Worm (Caenorhabditis elegans) whole organism, L1 larva: ENCODE results near the gene kin-36.

Experiments
- C04F5.9 ChIP-seq: sonication (generic microtip); optimal IDR thresholded peaks from 2 replicates; lab custom pipeline; 2016; ENCODE audit warnings: missing genetic modification characterization, missing compliant biosample characterization
- C16A3.4 ChIP-seq: fragments of 150-350 bp; optimal IDR thresholded peaks from 2 replicates; lab custom pipeline; 2014; ENCODE audit warnings: missing biosample characterization, missing genetic modification characterization
- C34B4.2 ChIP-seq: sonication (generic microtip); optimal IDR thresholded peaks from 2 replicates; lab custom pipeline; 2017; ENCODE audit warnings: mild to moderate bottlenecking, missing genetic modification characterization, missing compliant biosample characterization
- Y116A8C.19 ChIP-seq: sonication (generic microtip); optimal IDR thresholded peaks from 2 replicates; lab custom pipeline; 2016; ENCODE audit warnings: missing compliant biosample characterization, missing genetic modification characterization, borderline replicate concordance
- aha-1 ChIP-seq: fragments of 150-350 bp; optimal IDR thresholded peaks from 2 replicates; lab custom pipeline; 2014; ENCODE audit warnings: missing biosample characterization, missing genetic modification characterization
- alr-1 ChIP-seq: fragments of 200-800 bp; sonication (Bioruptor generic); optimal IDR thresholded peaks from 2 replicates; lab custom pipeline; 2018; ENCODE audit warnings: borderline replicate concordance, mild to moderate bottlenecking, missing genetic modification characterization, missing compliant biosample characterization
- blmp-1 ChIP-seq: fragments of 150-350 bp; optimal IDR thresholded peaks from 2 replicates; lab custom pipeline; 2014; ENCODE audit warnings: missing biosample characterization, missing genetic modification characterization
- ceh-8 ChIP-seq: fragments of 200-800 bp; sonication (Bioruptor generic); optimal IDR thresholded peaks from 2 replicates; lab custom pipeline; 2018; ENCODE audit warnings: mild to moderate bottlenecking, missing genetic modification characterization, moderate library complexity, missing compliant biosample characterization
- ceh-88 ChIP-seq: fragments of 200-800 bp; sonication (Bioruptor generic); IDR thresholded peaks from 2 replicates; pipeline ENCODE4 v1.3.6; 2022; ENCODE audit warnings: missing genetic modification characterization, missing compliant biosample characterization
- ceh-90 ChIP-seq: sonication (generic microtip); optimal IDR thresholded peaks from 2 replicates; lab custom pipeline; 2016; ENCODE audit warnings: missing genetic modification characterization, missing compliant biosample characterization
- ces-1 ChIP-seq: fragments of 150-350 bp; optimal IDR thresholded peaks from 2 replicates; lab custom pipeline; 2014; ENCODE audit warnings: missing biosample characterization, missing genetic modification reagents, missing genetic modification characterization
- dsc-1 ChIP-seq: sonication (generic microtip); optimal IDR thresholded peaks from 2 replicates; lab custom pipeline; 2016; ENCODE audit warnings: mild to moderate bottlenecking, missing genetic modification characterization, missing compliant biosample characterization
- efl-1 ChIP-seq, 4 experiments: fragments of 150-350 bp; optimal IDR thresholded peaks in 3 of 4; peaks in 1 of 4; 1 replicate in 1 of 4; 2 replicates in 3 of 4; lab custom pipeline; 2014; ENCODE audit warnings: missing biosample characterization in 2 of 4, missing genetic modification characterization in 2 of 4, missing genetic modification reagents in 2 of 4
- efl-3 ChIP-seq: fragments of 200-800 bp; sonication (Bioruptor generic); optimal IDR thresholded peaks from 2 replicates; lab custom pipeline; 2018; ENCODE audit warnings: mild to moderate bottlenecking, missing genetic modification characterization, missing compliant biosample characterization
- elt-2 ChIP-seq: sonication (generic microtip); optimal IDR thresholded peaks from 2 replicates; lab custom pipeline; 2016; ENCODE audit warnings: missing genetic modification characterization, mild to moderate bottlenecking, inconsistent platforms, missing compliant biosample characterization, missing genetic modification reagents
- elt-3 ChIP-seq, 6 experiments: fragments of 150-350 bp in 1 of 6; sonication (generic microtip); optimal IDR thresholded peaks; 2 replicates each; lab custom pipeline; 2017 to 2018; ENCODE audit warnings: missing biosample characterization in 6 of 6, missing genetic modification characterization in 6 of 6, inconsistent platforms in 1 of 6
- fkh-10 ChIP-seq: sonication (generic microtip); optimal IDR thresholded peaks from 2 replicates; lab custom pipeline; 2017; ENCODE audit warnings: missing biosample characterization, missing genetic modification reagents, missing genetic modification characterization
- fkh-4 ChIP-seq: sonication (generic microtip); optimal IDR thresholded peaks from 2 replicates; lab custom pipeline; 2016; ENCODE audit warnings: missing compliant biosample characterization, missing genetic modification characterization, borderline replicate concordance
- fkh-8 ChIP-seq: sonication (generic microtip); optimal IDR thresholded peaks from 2 replicates; lab custom pipeline; 2016; ENCODE audit warnings: mild to moderate bottlenecking, missing genetic modification characterization, missing compliant biosample characterization
- grh-1 ChIP-seq: fragments of 200-800 bp; sonication (Bioruptor generic); IDR thresholded peaks from 2 replicates; pipeline ENCODE4 v1.3.6; 2022; ENCODE audit warnings: missing genetic modification reagents, missing genetic modification characterization, missing compliant biosample characterization
- irx-1 ChIP-seq: sonication (generic microtip); optimal IDR thresholded peaks from 2 replicates; lab custom pipeline; 2016; ENCODE audit warnings: missing genetic modification characterization, missing compliant biosample characterization
- jun-1 ChIP-seq: fragments of 150-350 bp; optimal IDR thresholded peaks from 2 replicates; lab custom pipeline; 2014; ENCODE audit warnings: missing biosample characterization, missing genetic modification reagents, missing genetic modification characterization
- lin-13 ChIP-seq: fragments of 150-350 bp; optimal IDR thresholded peaks from 2 replicates; lab custom pipeline; 2014; ENCODE audit warnings: missing biosample characterization, missing genetic modification reagents, missing genetic modification characterization
- lin-14 ChIP-seq: fragments of 200-800 bp; sonication (Bioruptor generic); optimal IDR thresholded peaks from 2 replicates; lab custom pipeline; 2018; ENCODE audit warnings: mild to moderate bottlenecking, missing genetic modification characterization, moderate library complexity, missing compliant biosample characterization
- lin-15B ChIP-seq: fragments of 150-350 bp; sonication (generic microtip); optimal IDR thresholded peaks from 3 replicates; lab custom pipeline; 2014; ENCODE audit warnings: missing biosample characterization, missing genetic modification characterization
- lin-35 ChIP-seq, 2 experiments: fragments of 150-350 bp; optimal IDR thresholded peaks; 2 replicates each; lab custom pipeline; 2014; ENCODE audit warnings: missing biosample characterization in 2 of 2, missing genetic modification characterization in 2 of 2, missing genetic modification reagents in 2 of 2
- lir-3 ChIP-seq: sonication (generic microtip); optimal IDR thresholded peaks from 2 replicates; lab custom pipeline; 2016; ENCODE audit warnings: mild to moderate bottlenecking, missing genetic modification characterization, moderate library complexity, missing compliant biosample characterization; ENCODE audit not compliant: poor library complexity
- lsy-2 ChIP-seq, 2 experiments: fragments of 150-350 bp; optimal IDR thresholded peaks; 2 replicates each; lab custom pipeline; 2014; ENCODE audit warnings: missing biosample characterization in 2 of 2, missing genetic modification characterization in 2 of 2
- mab-9 ChIP-seq: fragments of 200-800 bp; sonication (Bioruptor generic); IDR thresholded peaks from 2 replicates; pipeline ENCODE4 v1.3.6; 2022; ENCODE audit warnings: missing genetic modification reagents, missing genetic modification characterization, missing compliant biosample characterization
- mef-2 ChIP-seq: fragments of 150-350 bp; optimal IDR thresholded peaks from 2 replicates; lab custom pipeline; 2014; ENCODE audit warnings: missing biosample characterization, missing genetic modification characterization
- mep-1 ChIP-seq: fragments of 150-350 bp; optimal IDR thresholded peaks from 2 replicates; lab custom pipeline; 2014; ENCODE audit warnings: missing biosample characterization, missing genetic modification characterization
- nhr-11 ChIP-seq: fragments of 150-350 bp; optimal IDR thresholded peaks from 2 replicates; lab custom pipeline; 2014; ENCODE audit warnings: missing biosample characterization, missing genetic modification characterization
- nhr-12 ChIP-seq: sonication (generic microtip); optimal IDR thresholded peaks from 2 replicates; lab custom pipeline; 2017; ENCODE audit warnings: missing biosample characterization, missing genetic modification characterization
- nhr-20 ChIP-seq: sonication (generic microtip); optimal IDR thresholded peaks from 2 replicates; lab custom pipeline; 2016; ENCODE audit warnings: mild to moderate bottlenecking, missing genetic modification characterization, missing compliant biosample characterization
- nhr-47 ChIP-seq: sonication (generic microtip); optimal IDR thresholded peaks from 2 replicates; lab custom pipeline; 2016; ENCODE audit warnings: mild to moderate bottlenecking, missing genetic modification characterization, moderate library complexity, missing compliant biosample characterization
- nhr-77 ChIP-seq: fragments of 150-350 bp; optimal IDR thresholded peaks from 2 replicates; lab custom pipeline; 2014; ENCODE audit warnings: missing biosample characterization, missing genetic modification characterization
- nhr-84 ChIP-seq: sonication (generic microtip); optimal IDR thresholded peaks from 2 replicates; lab custom pipeline; 2017; ENCODE audit warnings: missing biosample characterization, missing genetic modification characterization
- nhr-85 ChIP-seq: sonication (generic microtip); peaks from one replicate; lab custom pipeline; 2016; ENCODE audit warnings: missing genetic modification characterization, inconsistent platforms, missing compliant biosample characterization
- pax-3 ChIP-seq: fragments of 200-800 bp; sonication (Bioruptor generic); optimal IDR thresholded peaks from 2 replicates; lab custom pipeline; 2018; ENCODE audit warnings: mild to moderate bottlenecking, missing genetic modification characterization, moderate library complexity, missing compliant biosample characterization
- pqm-1 ChIP-seq: sonication (generic microtip); optimal IDR thresholded peaks from 3 replicates; lab custom pipeline; 2017; ENCODE audit warnings: missing biosample characterization, missing genetic modification characterization
- rnt-1 ChIP-seq: sonication (generic microtip); optimal IDR thresholded peaks from 2 replicates; lab custom pipeline; 2016; ENCODE audit warnings: mild to moderate bottlenecking, missing genetic modification characterization, moderate library complexity, missing compliant biosample characterization
- snpc-4 ChIP-seq: fragments of 150-350 bp; optimal IDR thresholded peaks from 2 replicates; lab custom pipeline; 2014; ENCODE audit warnings: missing biosample characterization, missing genetic modification characterization
- sox-4 ChIP-seq: sonication (generic microtip); optimal IDR thresholded peaks from 2 replicates; lab custom pipeline; 2016; ENCODE audit warnings: missing genetic modification characterization, missing compliant biosample characterization
- swsn-7 ChIP-seq: sonication (generic microtip); optimal IDR thresholded peaks from 2 replicates; lab custom pipeline; 2016; ENCODE audit warnings: missing genetic modification characterization, missing compliant biosample characterization
- tlp-1 ChIP-seq: fragments of 150-350 bp; optimal IDR thresholded peaks from 2 replicates; lab custom pipeline; 2014; ENCODE audit warnings: missing biosample characterization, missing genetic modification characterization
- unc-62 ChIP-seq: fragments of 150-350 bp; optimal IDR thresholded peaks from 2 replicates; lab custom pipeline; 2014; ENCODE audit warnings: missing biosample characterization, missing genetic modification reagents, missing genetic modification characterization
- unc-86 ChIP-seq: sonication (generic microtip); optimal IDR thresholded peaks from 2 replicates; lab custom pipeline; 2016; ENCODE audit warnings: missing genetic modification characterization, missing compliant biosample characterization
- unc-98 ChIP-seq: fragments of 200-800 bp; sonication (Bioruptor generic); IDR thresholded peaks from 2 replicates; pipeline ENCODE4 v1.3.6; 2022; ENCODE audit warnings: missing genetic modification characterization, missing compliant biosample characterization

The kin-36 gene

ce11 chrIV:4723687-4724086 is 44.9 kb downstream of the kin-36 start (continued):
- TF ChIP-seq unc-62 (GFP tag; lab: Kevin White, UChicago) = no peak
- no peak for TF ChIP-seq mef-2 (tag; lab: Kevin White, UChicago)
- TF ChIP-seq ceh-90 (tag; lab: Kevin White, UChicago) = no peak
- TF ChIP-seq nhr-20 = no peak
- no peak for TF ChIP-seq ceh-8 (GFP tag; lab: Kevin White, UChicago)

ce11 chrIV:4724562-4724961 is 45.7 kb downstream of the kin-36 start, which contains the start of gene K08F11.1:
Gene K08F11.1 (plus strand): TSS chrIV:4724862.
- TF ChIP-seq pqm-1 (tag; lab: Kevin White, UChicago) (no peak), snpc-4 (tag; lab: Kevin White, UChicago) (no peak), alr-1 (tag; lab: Kevin White, UChicago) (no peak), ces-1 (no peak), aha-1 (tag; lab: Kevin White, UChicago) (no peak), blmp-1 (tag; lab: Kevin White, UChicago) (no peak), unc-62 (GFP tag; lab: Kevin White, UChicago) (no peak), C34B4.2 (no peak), nhr-84 (tag; lab: Kevin White, UChicago) (no peak), Y116A8C.19 (tag; lab: Kevin White, UChicago) (no peak), nhr-12 (tag; lab: Kevin White, UChicago) (no peak), tlp-1 (tag; lab: Kevin White, UChicago) (no peak), irx-1 (tag; lab: Kevin White, UChicago) (no peak), efl-1 (optimal IDR thresholded peaks at IDR 0.05; lab: Kevin White, UChicago) (no peak), efl-1 (GFP tag; optimal IDR thresholded peaks at IDR 0.05 in 1 of 2; lab: Kevin White, UChicago) (no peak)

DNA sequence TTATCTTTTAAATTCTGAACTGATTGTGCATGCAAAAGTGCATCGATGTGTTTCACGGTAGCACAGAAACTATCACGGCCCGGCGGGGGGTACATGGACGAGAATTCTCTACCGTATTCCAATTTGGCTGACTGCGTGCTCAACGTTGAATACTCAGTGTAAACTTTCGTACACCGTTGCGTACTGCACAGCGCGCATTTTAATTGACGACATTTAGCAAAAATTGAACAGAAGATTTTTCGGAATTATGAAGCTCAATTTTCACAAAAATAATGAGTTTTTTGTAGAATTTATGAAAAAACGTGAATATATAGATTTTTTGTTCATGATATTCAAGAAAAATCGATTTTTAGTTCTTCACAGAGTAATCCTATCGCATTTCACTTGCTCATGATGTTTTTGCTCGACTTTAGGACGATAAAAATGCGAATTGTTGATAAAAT is 46.7 kb downstream of the kin-36 start:
- TF ChIP-seq efl-1 (optimal IDR thresholded peaks at IDR 0.05; lab: Kevin White, UChicago) (peak; percentile 69 to 76), efl-1 (GFP tag; optimal IDR thresholded peaks at IDR 0.05 in 1 of 2; lab: Kevin White, UChicago) (peak; percentile 50 to 95), C04F5.9 (peak; percentile 84), fkh-8 (tag; lab: Kevin White, UChicago) (peak; percentile 76), nhr-20 (peak; percentile 83), nhr-47 (tag; lab: Kevin White, UChicago) (peak; percentile 97), lsy-2 (tag; optimal IDR thresholded peaks at IDR 0.05; lab: Kevin White, UChicago) (peak; percentile 95 to 96), lin-35 (GFP tag; optimal IDR thresholded peaks at IDR 0.05; lab: Kevin White, UChicago) (peak; percentile 29 to 43), lin-13 (GFP tag; lab: Kevin White, UChicago) (peak; percentile 1), pax-3 (peak; percentile 87), dsc-1 (tag; lab: Kevin White, UChicago) (peak; percentile 89), ceh-88 (GFP tag; lab: Robert Waterston, UW) (peak; percentile 99), C16A3.4 (tag; lab: Kevin White, UChicago) (peak; percentile 3), grh-1 (GFP tag; lab: Robert Waterston, UW) (peak; percentile 100), mab-9 (peak; percentile 100), elt-2 (tag; lab: Kevin White, UChicago) (peak; percentile 53), ceh-90 (tag; lab: Kevin White, UChicago) (peak; percentile 66), mep-1 (tag; lab: Kevin White, UChicago) (peak; percentile 5), swsn-7 (tag; lab: Kevin White, UChicago) (peak; percentile 86), lir-3 (tag; lab: Kevin White, UChicago) (peak; percentile 78), lin-14 (GFP tag; lab: Kevin White, UChicago) (peak; percentile 84), nhr-11 (peak; percentile 65), elt-3 (tag; optimal IDR thresholded peaks at IDR 0.05; lab: Kevin White, UChicago) (peak in 1 of 6 experiments; percentile 14), fkh-10 (GFP tag; lab: Kevin White, UChicago) (peak; percentile 16), irx-1 (tag; lab: Kevin White, UChicago) (peak; percentile 84), sox-4 (tag; lab: Kevin White, UChicago) (peak; percentile 81), lin-15B (tag; lab: Kevin White, UChicago) (peak; percentile 49), unc-86 (peak; percentile 79), fkh-4 (peak; percentile 68), nhr-77 (tag; lab: Kevin White, UChicago) (peak; percentile 53), jun-1 (tag; lab: Kevin White, UChicago) (peak; percentile 35), nhr-85 (tag; lab: Kevin White, UChicago) (peak; percentile 93), unc-98 (GFP tag; lab: Robert Waterston, UW) (peak; percentile 99), rnt-1 (tag; lab: Kevin White, UChicago) (peak; percentile 47), efl-3 (GFP tag; lab: Kevin White, UChicago) (peak; percentile 64)
